Fruit fly (Drosophila melanogaster) ovary, adult (tissue): ENCODE data around the gene unc-13.

Experiments
- CG17801 ChIP-seq: fragments of 200-800 bp; optimal IDR thresholded peaks from 2 replicates; lab custom pipeline; 2019; ENCODE audit warnings: missing biosample characterization, mild to moderate bottlenecking, missing genetic modification characterization, moderate library complexity; ENCODE audit not compliant: partially characterized antibody

Gene unc-13

DNA sequence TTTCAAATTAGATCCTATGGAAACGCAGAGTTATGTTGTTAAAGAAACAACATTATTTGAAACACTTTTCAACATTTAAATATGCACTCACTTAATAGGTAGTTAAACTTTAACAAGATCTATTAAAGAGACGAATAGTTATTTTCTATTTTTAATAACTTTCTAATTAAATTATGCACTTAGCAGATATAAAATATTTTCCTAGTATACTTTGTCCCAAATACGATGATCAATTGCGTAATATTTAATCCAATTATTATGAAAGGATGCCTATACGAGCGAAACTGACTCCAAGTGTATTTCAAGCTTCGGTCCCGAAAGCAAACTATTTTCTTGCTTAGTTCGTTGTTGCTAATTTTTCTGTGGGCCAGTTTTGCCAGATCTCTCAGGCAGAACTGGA, 80.3 kb downstream of the unc-13 start:
- TF ChIP-seq CG17801: no peak

dm6 chr4:829783-830182, 82.3 kb downstream of the unc-13 start:
- no peak for TF ChIP-seq CG17801

- TF ChIP-seq CG17801: no peak
Observed at dm6 chr4:824043-824442, 88.1 kb downstream of the unc-13 start.
